Worm (Caenorhabditis elegans) whole organism, L4 larva: Measurements from ENCODE around the gene idpp-9.

Experiments used
- Y75B8A.6 ChIP-seq: fragments of 200-800 bp; sonication (Bioruptor generic); IDR thresholded peaks from 2 replicates; pipeline ENCODE4 v1.3.6; 2022; ENCODE audit warnings: missing genetic modification reagents, missing genetic modification characterization, missing compliant biosample characterization
- ceh-28 ChIP-seq: fragments of 150-350 bp; optimal IDR thresholded peaks from 2 replicates; lab custom pipeline; 2014; ENCODE audit warnings: missing biosample characterization, missing genetic modification reagents, missing genetic modification characterization
- dmd-6 ChIP-seq: fragments of 200-800 bp; sonication (Bioruptor generic); IDR thresholded peaks from 2 replicates; pipeline ENCODE4 v1.3.6; 2022; ENCODE audit warnings: missing genetic modification reagents, missing genetic modification characterization, missing compliant biosample characterization
- gei-8 ChIP-seq: fragments of 200-800 bp; sonication (Bioruptor generic); optimal IDR thresholded peaks from 2 replicates; lab custom pipeline; 2018; ENCODE audit warnings: mild to moderate bottlenecking, missing genetic modification characterization, missing compliant biosample characterization
- lim-7 ChIP-seq: fragments of 200-800 bp; sonication (Bioruptor generic); IDR thresholded peaks from 2 replicates; pipeline ENCODE4 v1.3.6; 2022; ENCODE audit warnings: missing genetic modification characterization, missing compliant biosample characterization
- nhr-77 ChIP-seq: fragments of 150-350 bp; optimal IDR thresholded peaks from 2 replicates; lab custom pipeline; 2014; ENCODE audit warnings: missing biosample characterization, missing genetic modification characterization
- zip-2 ChIP-seq: fragments of 150-350 bp; optimal IDR thresholded peaks from 2 replicates; lab custom pipeline; 2014; ENCODE audit warnings: missing biosample characterization, missing genetic modification characterization
- ztf-7 ChIP-seq: fragments of 150-350 bp; optimal IDR thresholded peaks from 2 replicates; lab custom pipeline; 2014; ENCODE audit warnings: missing biosample characterization, missing genetic modification characterization

DNA sequence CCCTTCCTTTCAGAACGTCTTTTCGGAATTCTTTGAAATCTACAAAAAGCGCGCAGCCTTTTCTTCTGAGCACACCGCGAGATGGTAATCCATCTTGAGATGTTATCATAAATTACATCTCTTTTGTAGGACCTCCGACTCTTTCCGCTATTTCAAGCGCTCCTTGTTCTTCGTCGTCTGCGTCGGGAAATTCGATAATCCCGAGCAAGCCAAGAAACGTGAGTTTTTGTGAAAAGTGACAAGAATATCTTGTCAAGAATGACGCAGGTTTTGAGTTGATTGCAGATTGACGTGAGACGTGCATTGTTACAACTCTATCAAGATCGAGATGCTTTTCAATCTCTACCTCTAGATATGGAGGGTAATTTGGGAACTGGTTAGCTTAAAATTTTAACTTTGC, 44.7 kb upstream of the idpp-9 start:
- TF ChIP-seq ceh-28 (tag; lab: Kevin White, UChicago) (no peak), dmd-6 (GFP tag; lab: Robert Waterston, UW) (no peak), ztf-7 (tag; lab: Kevin White, UChicago) (no peak), lim-7 (no peak), zip-2 (tag; lab: Kevin White, UChicago) (no peak), nhr-77 (tag; lab: Kevin White, UChicago) (no peak), gei-8 (GFP tag; lab: Kevin White, UChicago) (no peak), Y75B8A.6 (GFP tag; lab: Robert Waterston, UW) (no peak)
